Worm (Caenorhabditis elegans) whole organism, L1 larva: ENCODE measurements around the gene Y75B8A.39.

Source experiments
- C04F5.9 ChIP-seq: sonication (generic microtip); optimal IDR thresholded peaks from 2 replicates; lab custom pipeline; 2016; ENCODE audit warnings: missing genetic modification characterization, missing compliant biosample characterization
- alr-1 ChIP-seq: fragments of 200-800 bp; sonication (Bioruptor generic); optimal IDR thresholded peaks from 2 replicates; lab custom pipeline; 2018; ENCODE audit warnings: borderline replicate concordance, mild to moderate bottlenecking, missing genetic modification characterization, missing compliant biosample characterization
- aly-2 ChIP-seq: fragments of 150-350 bp; optimal IDR thresholded peaks from 2 replicates; lab custom pipeline; 2014; ENCODE audit warnings: missing biosample characterization, missing genetic modification characterization
- ama-1 ChIP-seq: fragments of 150-350 bp; optimal IDR thresholded peaks from 2 replicates; lab custom pipeline; 2014
- blmp-1 ChIP-seq: fragments of 150-350 bp; optimal IDR thresholded peaks from 2 replicates; lab custom pipeline; 2014; ENCODE audit warnings: missing biosample characterization, missing genetic modification characterization
- ceh-63 ChIP-seq: fragments of 200-800 bp; sonication (Bioruptor generic); optimal IDR thresholded peaks from 2 replicates; lab custom pipeline; 2018; ENCODE audit warnings: mild to moderate bottlenecking, missing genetic modification characterization, missing compliant biosample characterization
- ceh-8 ChIP-seq: fragments of 200-800 bp; sonication (Bioruptor generic); optimal IDR thresholded peaks from 2 replicates; lab custom pipeline; 2018; ENCODE audit warnings: mild to moderate bottlenecking, missing genetic modification characterization, moderate library complexity, missing compliant biosample characterization
- ceh-88 ChIP-seq: fragments of 200-800 bp; sonication (Bioruptor generic); IDR thresholded peaks from 2 replicates; pipeline ENCODE4 v1.3.6; 2022; ENCODE audit warnings: missing genetic modification characterization, missing compliant biosample characterization
- ceh-90 ChIP-seq: sonication (generic microtip); optimal IDR thresholded peaks from 2 replicates; lab custom pipeline; 2016; ENCODE audit warnings: missing genetic modification characterization, missing compliant biosample characterization
- ces-1 ChIP-seq: fragments of 150-350 bp; optimal IDR thresholded peaks from 2 replicates; lab custom pipeline; 2014; ENCODE audit warnings: missing biosample characterization, missing genetic modification reagents, missing genetic modification characterization
- dpl-1 ChIP-seq, 3 experiments: fragments of 150-350 bp in 2 of 3; sonication (generic microtip) in 1 of 3; optimal IDR thresholded peaks; 2 replicates each; lab custom pipeline; 2014 to 2017; ENCODE audit warnings: missing biosample characterization in 3 of 3, missing genetic modification characterization in 3 of 3, missing genetic modification reagents in 3 of 3
- dsc-1 ChIP-seq: sonication (generic microtip); optimal IDR thresholded peaks from 2 replicates; lab custom pipeline; 2016; ENCODE audit warnings: mild to moderate bottlenecking, missing genetic modification characterization, missing compliant biosample characterization
- efl-1 ChIP-seq, 4 experiments: fragments of 150-350 bp; optimal IDR thresholded peaks in 3 of 4; peaks in 1 of 4; 1 replicate in 1 of 4; 2 replicates in 3 of 4; lab custom pipeline; 2014; ENCODE audit warnings: missing biosample characterization in 2 of 4, missing genetic modification characterization in 2 of 4, missing genetic modification reagents in 2 of 4
- efl-3 ChIP-seq: fragments of 200-800 bp; sonication (Bioruptor generic); optimal IDR thresholded peaks from 2 replicates; lab custom pipeline; 2018; ENCODE audit warnings: mild to moderate bottlenecking, missing genetic modification characterization, missing compliant biosample characterization
- egl-13 ChIP-seq: sonication (generic microtip); optimal IDR thresholded peaks from 2 replicates; lab custom pipeline; 2016; ENCODE audit warnings: missing genotype, missing genetic modification reagents, missing genetic modification characterization, missing compliant biosample characterization
- ets-5 ChIP-seq: fragments of 200-800 bp; sonication (Bioruptor generic); IDR thresholded peaks from 2 replicates; pipeline ENCODE4 v1.3.6; 2022; ENCODE audit warnings: missing genetic modification characterization, missing compliant biosample characterization
- fkh-10 ChIP-seq: sonication (generic microtip); optimal IDR thresholded peaks from 2 replicates; lab custom pipeline; 2017; ENCODE audit warnings: missing biosample characterization, missing genetic modification reagents, missing genetic modification characterization
- fkh-4 ChIP-seq: sonication (generic microtip); optimal IDR thresholded peaks from 2 replicates; lab custom pipeline; 2016; ENCODE audit warnings: missing compliant biosample characterization, missing genetic modification characterization, borderline replicate concordance
- fkh-8 ChIP-seq: sonication (generic microtip); optimal IDR thresholded peaks from 2 replicates; lab custom pipeline; 2016; ENCODE audit warnings: mild to moderate bottlenecking, missing genetic modification characterization, missing compliant biosample characterization
- fos-1 ChIP-seq: fragments of 150-350 bp; optimal IDR thresholded peaks from 2 replicates; lab custom pipeline; 2014; ENCODE audit warnings: missing biosample characterization, missing genetic modification characterization
- grh-1 ChIP-seq: fragments of 200-800 bp; sonication (Bioruptor generic); IDR thresholded peaks from 2 replicates; pipeline ENCODE4 v1.3.6; 2022; ENCODE audit warnings: missing genetic modification reagents, missing genetic modification characterization, missing compliant biosample characterization
- isw-1 ChIP-seq: fragments of 200-800 bp; sonication (Bioruptor generic); IDR thresholded peaks from 2 replicates; pipeline ENCODE4 v1.3.6; 2022; ENCODE audit warnings: missing genetic modification characterization, missing compliant biosample characterization
- lin-13 ChIP-seq: fragments of 150-350 bp; optimal IDR thresholded peaks from 2 replicates; lab custom pipeline; 2014; ENCODE audit warnings: missing biosample characterization, missing genetic modification reagents, missing genetic modification characterization
- lin-14 ChIP-seq: fragments of 200-800 bp; sonication (Bioruptor generic); optimal IDR thresholded peaks from 2 replicates; lab custom pipeline; 2018; ENCODE audit warnings: mild to moderate bottlenecking, missing genetic modification characterization, moderate library complexity, missing compliant biosample characterization
- lin-35 ChIP-seq, 2 experiments: fragments of 150-350 bp; optimal IDR thresholded peaks; 2 replicates each; lab custom pipeline; 2014; ENCODE audit warnings: missing biosample characterization in 2 of 2, missing genetic modification characterization in 2 of 2, missing genetic modification reagents in 2 of 2
- lin-39 ChIP-seq: fragments of 150-350 bp; optimal IDR thresholded peaks from 2 replicates; lab custom pipeline; 2014; ENCODE audit warnings: missing biosample characterization, missing genetic modification reagents, missing genetic modification characterization
- lsy-2 ChIP-seq, 2 experiments: fragments of 150-350 bp; optimal IDR thresholded peaks; 2 replicates each; lab custom pipeline; 2014; ENCODE audit warnings: missing biosample characterization in 2 of 2, missing genetic modification characterization in 2 of 2
- mab-9 ChIP-seq: fragments of 200-800 bp; sonication (Bioruptor generic); IDR thresholded peaks from 2 replicates; pipeline ENCODE4 v1.3.6; 2022; ENCODE audit warnings: missing genetic modification reagents, missing genetic modification characterization, missing compliant biosample characterization
- mdl-1 ChIP-seq, 2 experiments: fragments of 150-350 bp; optimal IDR thresholded peaks; 2 replicates each; lab custom pipeline; 2014 to 2017; ENCODE audit warnings: missing biosample characterization in 2 of 2, missing genetic modification characterization in 2 of 2, inconsistent platforms in 1 of 2
- mef-2 ChIP-seq: fragments of 150-350 bp; optimal IDR thresholded peaks from 2 replicates; lab custom pipeline; 2014; ENCODE audit warnings: missing biosample characterization, missing genetic modification characterization
- mep-1 ChIP-seq: fragments of 150-350 bp; optimal IDR thresholded peaks from 2 replicates; lab custom pipeline; 2014; ENCODE audit warnings: missing biosample characterization, missing genetic modification characterization
- nhr-11 ChIP-seq: fragments of 150-350 bp; optimal IDR thresholded peaks from 2 replicates; lab custom pipeline; 2014; ENCODE audit warnings: missing biosample characterization, missing genetic modification characterization
- nhr-12 ChIP-seq: sonication (generic microtip); optimal IDR thresholded peaks from 2 replicates; lab custom pipeline; 2017; ENCODE audit warnings: missing biosample characterization, missing genetic modification characterization
- nhr-19 ChIP-seq: fragments of 200-800 bp; sonication (Bioruptor generic); conservative IDR thresholded peaks from 2 replicates; pipeline ENCODE4 v1.3.6; 2022; ENCODE audit warnings: missing genetic modification characterization, missing compliant biosample characterization
- nhr-237 ChIP-seq: fragments of 150-350 bp; optimal IDR thresholded peaks from 2 replicates; lab custom pipeline; 2014; ENCODE audit warnings: missing biosample characterization, missing genetic modification characterization
- nhr-47 ChIP-seq: sonication (generic microtip); optimal IDR thresholded peaks from 2 replicates; lab custom pipeline; 2016; ENCODE audit warnings: mild to moderate bottlenecking, missing genetic modification characterization, moderate library complexity, missing compliant biosample characterization
- nhr-71 ChIP-seq: sonication (generic microtip); optimal IDR thresholded peaks from 2 replicates; lab custom pipeline; 2016; ENCODE audit warnings: mild to moderate bottlenecking, missing genetic modification characterization, moderate library complexity, missing compliant biosample characterization
- nhr-76 ChIP-seq: sonication (generic microtip); optimal IDR thresholded peaks from 2 replicates; lab custom pipeline; 2017; ENCODE audit warnings: missing biosample characterization, missing genetic modification characterization
- nhr-77 ChIP-seq: fragments of 150-350 bp; optimal IDR thresholded peaks from 2 replicates; lab custom pipeline; 2014; ENCODE audit warnings: missing biosample characterization, missing genetic modification characterization
- nhr-84 ChIP-seq: sonication (generic microtip); optimal IDR thresholded peaks from 2 replicates; lab custom pipeline; 2017; ENCODE audit warnings: missing biosample characterization, missing genetic modification characterization
- nhr-90 ChIP-seq: sonication (generic microtip); optimal IDR thresholded peaks from 2 replicates; lab custom pipeline; 2016; ENCODE audit warnings: mild to moderate bottlenecking, missing genetic modification characterization, missing compliant biosample characterization; ENCODE audit not compliant: poor library complexity
- pag-3 ChIP-seq: sonication (generic microtip); optimal IDR thresholded peaks from 2 replicates; lab custom pipeline; 2017; ENCODE audit warnings: missing genetic modification characterization, mild to moderate bottlenecking, missing compliant biosample characterization, antibody characterized with exemption, borderline replicate concordance; ENCODE audit not compliant: insufficient read depth
- pqm-1 ChIP-seq: sonication (generic microtip); optimal IDR thresholded peaks from 3 replicates; lab custom pipeline; 2017; ENCODE audit warnings: missing biosample characterization, missing genetic modification characterization
- rnt-1 ChIP-seq: sonication (generic microtip); optimal IDR thresholded peaks from 2 replicates; lab custom pipeline; 2016; ENCODE audit warnings: mild to moderate bottlenecking, missing genetic modification characterization, moderate library complexity, missing compliant biosample characterization
- snpc-4 ChIP-seq: fragments of 150-350 bp; optimal IDR thresholded peaks from 2 replicates; lab custom pipeline; 2014; ENCODE audit warnings: missing biosample characterization, missing genetic modification characterization
- sox-4 ChIP-seq: sonication (generic microtip); optimal IDR thresholded peaks from 2 replicates; lab custom pipeline; 2016; ENCODE audit warnings: missing genetic modification characterization, missing compliant biosample characterization
- tbx-2 ChIP-seq: sonication (generic microtip); optimal IDR thresholded peaks from 2 replicates; lab custom pipeline; 2016; ENCODE audit warnings: missing genetic modification characterization, missing compliant biosample characterization
- tlp-1 ChIP-seq: fragments of 150-350 bp; optimal IDR thresholded peaks from 2 replicates; lab custom pipeline; 2014; ENCODE audit warnings: missing biosample characterization, missing genetic modification characterization
- unc-86 ChIP-seq: sonication (generic microtip); optimal IDR thresholded peaks from 2 replicates; lab custom pipeline; 2016; ENCODE audit warnings: missing genetic modification characterization, missing compliant biosample characterization
- unc-98 ChIP-seq: fragments of 200-800 bp; sonication (Bioruptor generic); IDR thresholded peaks from 2 replicates; pipeline ENCODE4 v1.3.6; 2022; ENCODE audit warnings: missing genetic modification characterization, missing compliant biosample characterization
- zip-4 ChIP-seq: fragments of 200-800 bp; sonication (Bioruptor generic); optimal IDR thresholded peaks from 2 replicates; lab custom pipeline; 2018; ENCODE audit warnings: mild to moderate bottlenecking, missing genetic modification characterization, moderate library complexity, missing compliant biosample characterization
- ztf-11 ChIP-seq, 2 experiments: sonication (generic microtip); optimal IDR thresholded peaks; 2 replicates each; lab custom pipeline; 2016 to 2017; ENCODE audit warnings: missing genetic modification characterization in 2 of 2, missing biosample characterization in 1 of 2, missing compliant biosample characterization in 1 of 2

Gene Y75B8A.39

ce11 chrIII:12273598-12274090 lies 39.3 kb upstream of the Y75B8A.39 start, which contains the start of the genes Y75B8A.24 and Y75B8A.25 (continued):
- TF ChIP-seq lin-35 (GFP tag; optimal IDR thresholded peaks at IDR 0.05; lab: Kevin White, UChicago) = peak; percentile 83 to 84
- peak; percentile 65 for TF ChIP-seq efl-3 (GFP tag; lab: Kevin White, UChicago)
- peak; percentile 27 for TF ChIP-seq nhr-77
- peak; percentile 87 for TF ChIP-seq mep-1 (tag; lab: Kevin White, UChicago)
- peak; percentile 31 for TF ChIP-seq zip-4 (GFP tag; lab: Kevin White, UChicago)
- no peak for TF ChIP-seq nhr-237 (tag; lab: Kevin White, UChicago)
- TF ChIP-seq nhr-76 (tag; lab: Kevin White, UChicago) = no peak
- TF ChIP-seq fkh-10 = no peak
- peak; percentile 76 to 84 (median 83) for TF ChIP-seq dpl-1 (GFP tag; optimal IDR thresholded peaks at IDR 0.05; lab: Kevin White, UChicago)
- TF ChIP-seq ets-5 = no peak
- TF ChIP-seq nhr-19 (GFP tag; lab: Robert Waterston, UW) = peak; percentile 86
- peak; percentile 93 for TF ChIP-seq egl-13 (tag; lab: Kevin White, UChicago)
- TF ChIP-seq lin-13 (GFP tag; lab: Kevin White, UChicago) = peak; percentile 46
- TF ChIP-seq tbx-2 (tag; lab: Kevin White, UChicago) = peak; percentile 93
- TF ChIP-seq isw-1 (GFP tag; lab: Robert Waterston, UW) = peak; percentile 81
- no peak for TF ChIP-seq lin-14 (GFP tag; lab: Kevin White, UChicago)
- peak; percentile 87 to 90 for TF ChIP-seq efl-1 (optimal IDR thresholded peaks at IDR 0.05; lab: Kevin White, UChicago)
- peak; percentile 85 to 98 for TF ChIP-seq efl-1 (GFP tag; optimal IDR thresholded peaks at IDR 0.05 in 1 of 2; lab: Kevin White, UChicago)
- peak; percentile 48 for TF ChIP-seq nhr-11 (tag; lab: Kevin White, UChicago)
- no peak for TF ChIP-seq pqm-1 (tag; lab: Kevin White, UChicago)
- TF ChIP-seq ces-1 (GFP tag; lab: Kevin White, UChicago) = no peak
- TF ChIP-seq aly-2 (tag; lab: Kevin White, UChicago) = peak; percentile 81
- no peak for TF ChIP-seq nhr-12 (tag; lab: Kevin White, UChicago)
- TF ChIP-seq ceh-63 = no peak
- TF ChIP-seq pag-3 = no peak
- TF ChIP-seq unc-86 = peak; percentile 76
- TF ChIP-seq mdl-1 (tag; optimal IDR thresholded peaks at IDR 0.05; lab: Kevin White, UChicago) = peak in 1 of 2 experiments; percentile 34
- TF ChIP-seq lsy-2 (tag; optimal IDR thresholded peaks at IDR 0.05; lab: Kevin White, UChicago) = peak; percentile 79 to 88
- TF ChIP-seq ztf-11 (tag; optimal IDR thresholded peaks at IDR 0.05; lab: Kevin White, UChicago) = peak in 1 of 2 experiments; percentile 95
- TF ChIP-seq dsc-1 = peak; percentile 92
- peak; percentile 95 for TF ChIP-seq nhr-90 (tag; lab: Kevin White, UChicago)
- TF ChIP-seq lin-39 (tag; lab: Kevin White, UChicago) = peak; percentile 78
- TF ChIP-seq blmp-1 (tag; lab: Kevin White, UChicago) = peak; percentile 26
- peak; percentile 78 for TF ChIP-seq fkh-8 (tag; lab: Kevin White, UChicago)
- TF ChIP-seq ceh-88 (GFP tag; lab: Robert Waterston, UW) = peak; percentile 38; the same call in 1 of the 2 replicates
- TF ChIP-seq tlp-1 = no peak
- TF ChIP-seq unc-98 (GFP tag; lab: Robert Waterston, UW) = peak; percentile 81
- TF ChIP-seq sox-4 (tag; lab: Kevin White, UChicago) = peak; percentile 92
- peak; percentile 89 for TF ChIP-seq C04F5.9 (tag; lab: Kevin White, UChicago)
- TF ChIP-seq ceh-8 (GFP tag; lab: Kevin White, UChicago) = peak; percentile 43
- TF ChIP-seq alr-1 (tag; lab: Kevin White, UChicago) = no peak
- TF ChIP-seq fkh-4 = peak; percentile 97
- peak; percentile 95 for TF ChIP-seq ceh-90 (tag; lab: Kevin White, UChicago)
- peak; percentile 86 for TF ChIP-seq mab-9 (GFP tag; lab: Robert Waterston, UW)
- TF ChIP-seq rnt-1 (tag; lab: Kevin White, UChicago) = peak; percentile 99
- peak; percentile 87 for TF ChIP-seq grh-1
- TF ChIP-seq nhr-84 = no peak
- TF ChIP-seq nhr-47 (tag; lab: Kevin White, UChicago) = peak; percentile 95
- no peak for TF ChIP-seq ama-1 (lab: Kevin White, UChicago)
- peak; percentile 87 for TF ChIP-seq snpc-4
- TF ChIP-seq fos-1 (tag; lab: Kevin White, UChicago) = peak; percentile 26
- TF ChIP-seq nhr-71 = peak; percentile 92
- no peak for TF ChIP-seq mef-2 (tag; lab: Kevin White, UChicago)
